Fruit fly (Drosophila melanogaster) Kc167 (cell line): ENCODE results near the gene CG31174.

Source experiments
- Myc ChIP-seq: fragments of >200 bp; optimal IDR thresholded peaks from 2 replicates; lab custom pipeline; 2017; ENCODE audit warnings: missing external identifiers
- Sin3A ChIP-seq: fragments of >200 bp; optimal IDR thresholded peaks from 2 replicates; lab custom pipeline; 2018; ENCODE audit warnings: missing external identifiers
- insv ChIP-seq: fragments of >200 bp; optimal IDR thresholded peaks from 3 replicates; lab custom pipeline; 2018; ENCODE audit warnings: missing external identifiers
- ttk ChIP-seq: sonication (Bioruptor generic); optimal IDR thresholded peaks from 2 replicates; lab custom pipeline; 2017; ENCODE audit warnings: missing external identifiers

DNA sequence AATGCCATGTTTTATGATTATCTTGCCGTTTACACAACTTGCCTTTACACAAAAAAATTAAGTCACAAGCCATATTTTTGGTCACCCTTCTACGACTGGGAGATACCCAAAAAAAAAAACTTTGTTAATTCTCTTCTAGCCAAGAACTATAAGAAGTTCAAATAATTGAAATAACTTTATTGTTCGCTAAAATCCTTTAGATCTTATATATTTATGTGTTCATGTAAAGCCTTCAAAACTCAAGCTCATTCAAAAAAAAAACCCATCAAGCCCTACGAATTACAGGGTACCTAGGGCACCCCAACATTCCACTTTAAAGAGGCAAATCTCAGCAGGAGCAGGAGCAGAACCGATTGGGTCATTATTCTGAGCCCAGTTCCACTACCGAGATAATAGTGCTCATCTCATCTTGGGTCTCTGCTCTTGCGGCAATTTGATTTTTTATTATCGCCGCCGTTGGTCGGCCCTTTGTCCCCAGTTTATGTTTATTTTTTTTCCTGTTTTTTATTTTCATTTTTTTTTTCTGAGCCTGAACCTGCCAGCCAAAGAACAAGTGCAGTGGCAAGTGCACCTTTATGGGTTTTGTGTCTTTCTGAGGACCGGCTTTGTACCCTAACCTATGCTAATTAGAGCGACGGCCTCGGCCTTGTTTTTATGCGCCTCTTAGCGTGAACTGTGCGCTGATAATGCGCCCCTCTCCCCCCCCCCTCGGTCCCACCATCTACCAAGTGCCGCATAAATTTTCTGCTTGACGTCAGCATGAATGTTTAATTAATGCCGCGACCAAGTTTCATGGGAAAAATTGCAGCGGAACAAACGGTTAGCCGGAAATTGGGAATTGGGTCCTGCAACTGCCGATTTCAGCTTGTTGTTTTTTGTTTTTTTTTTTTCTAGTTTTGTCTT is 27.6 kb downstream of the CG31174 start:
- no peak for TF ChIP-seq insv (lab: Kevin White, UChicago)
- TF ChIP-seq Sin3A (lab: Kevin White, UChicago): no peak
- no peak for TF ChIP-seq Myc (lab: Kevin White, UChicago)
- TF ChIP-seq ttk (lab: Kevin White, UChicago): no peak
